Fruit fly (Drosophila melanogaster) whole organism, pupa: ENCODE measurements around the gene Mpv17.
A peak's percentile ranks its signal among the peaks of the same experiment; 100 is the strongest.

Source experiments
- CG10348 ChIP-seq: fragments of 200-800 bp; sonication (Bioruptor generic); IDR thresholded peaks from 2 replicates; pipeline ENCODE4 v1.3.6; 2022; ENCODE audit warnings: missing biosample characterization, missing genetic modification characterization
- CG13204 ChIP-seq: fragments of 200-800 bp; sonication (Bioruptor generic); optimal IDR thresholded peaks from 2 replicates; lab custom pipeline; 2018; ENCODE audit warnings: missing biosample characterization, mild to moderate bottlenecking, missing genetic modification characterization, moderate library complexity
- CG17806 ChIP-seq: fragments of 200-800 bp; sonication (Bioruptor generic); optimal IDR thresholded peaks from 2 replicates; lab custom pipeline; 2018; ENCODE audit warnings: missing biosample characterization, mild to moderate bottlenecking, missing genetic modification characterization, moderate library complexity
- CG34367 ChIP-seq: fragments of 200-800 bp; sonication (Bioruptor generic); optimal IDR thresholded peaks from 2 replicates; lab custom pipeline; 2018; ENCODE audit warnings: missing biosample characterization, mild to moderate bottlenecking, missing genetic modification characterization
- CG4496 ChIP-seq: fragments of 200-800 bp; sonication (Bioruptor generic); IDR thresholded peaks from 3 replicates; pipeline ENCODE4 v1.3.6; 2022; ENCODE audit warnings: missing biosample characterization, missing genetic modification characterization
- Pif1A ChIP-seq: fragments of 200-800 bp; sonication (Bioruptor generic); optimal IDR thresholded peaks from 3 replicates; lab custom pipeline; 2016; ENCODE audit warnings: missing biosample characterization, missing genetic modification characterization
- gl ChIP-seq: fragments of 200-800 bp; sonication (Bioruptor generic); optimal IDR thresholded peaks from 2 replicates; lab custom pipeline; 2018; ENCODE audit warnings: missing biosample characterization, mild to moderate bottlenecking, missing genetic modification characterization

- TF ChIP-seq CG10348 (GFP tag; lab: Robert Waterston, UW) (no peak), CG13204 (GFP tag; lab: Kevin White, UChicago) (no peak), CG17806 (tag; lab: Kevin White, UChicago) (no peak), gl (tag; lab: Kevin White, UChicago) (no peak), Pif1A (GFP tag; lab: Kevin White, UChicago) (peak; percentile 25), CG4496 (GFP tag; lab: Robert Waterston, UW) (no peak), CG34367 (tag; lab: Kevin White, UChicago) (no peak)
Observed at dm6 chr4:979634-980474, 49.3 kb downstream of the Mpv17 start.
